Fruit fly (Drosophila melanogaster): Measurements from ENCODE around the gene Pcp.

Gene Pcp

DNA sequence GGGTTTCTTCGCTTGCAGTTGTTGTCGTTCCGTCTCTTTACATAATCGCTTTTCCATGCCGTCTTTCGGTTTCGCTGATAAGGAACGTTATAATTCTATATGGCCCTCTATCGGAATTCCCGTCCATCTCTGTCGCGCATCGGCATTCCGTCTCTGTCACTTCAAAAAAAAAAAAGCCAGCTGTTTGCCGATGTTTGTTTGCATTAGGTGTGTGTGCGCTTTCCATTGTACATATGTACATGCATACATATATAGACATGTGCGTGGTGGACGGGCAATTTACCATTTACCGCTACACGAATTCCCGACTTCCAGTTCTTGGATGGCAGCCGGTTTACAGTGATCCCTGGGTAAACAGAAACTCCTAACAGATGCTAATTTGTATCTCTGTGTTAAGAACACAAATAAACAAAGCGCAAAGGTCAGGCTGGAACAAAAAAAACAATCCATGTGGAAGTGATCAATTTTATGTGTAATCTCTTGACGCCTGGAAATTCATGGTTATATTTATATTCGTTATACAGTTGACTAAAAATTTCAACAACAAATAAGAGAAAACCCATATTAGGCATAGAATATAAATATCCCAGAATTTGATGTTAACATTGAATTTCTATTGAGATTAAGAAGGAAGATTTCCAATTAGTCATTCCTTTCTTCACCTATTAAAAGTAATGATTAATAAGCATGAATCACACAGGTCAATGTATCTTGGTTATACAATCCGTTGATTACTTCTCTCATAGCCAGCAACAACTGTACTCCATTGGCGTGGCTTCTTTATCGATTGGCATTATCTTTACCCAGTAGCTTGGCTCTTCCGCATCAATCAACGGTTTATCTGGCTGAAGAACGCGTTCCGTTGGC, 21.8 kb downstream of the Pcp start (continued):
- TF ChIP-seq Bdp1 (GFP tag; optimal IDR thresholded peaks at IDR 0.05) = peak; percentile 30
- TF ChIP-seq knrl (GFP tag; IDR thresholded peaks at IDR 0.05; ENCODE audit: partially characterized antibody) = no peak
- peak; percentile 54 for TF ChIP-seq CG8089 (GFP tag; optimal IDR thresholded peaks at IDR 0.05)
- TF ChIP-seq Hey (tag; optimal IDR thresholded peaks at IDR 0.05) = peak; percentile 30
- TF ChIP-seq CG13424 (tag; optimal IDR thresholded peaks at IDR 0.05) = peak; percentile 21
- peak; percentile 41 for TF ChIP-seq nerfin-1 (tag; optimal IDR thresholded peaks at IDR 0.05)
- no peak for TF ChIP-seq wdn (GFP tag; IDR thresholded peaks at IDR 0.05)
- peak; percentile 61 for TF ChIP-seq CG15601 (tag; optimal IDR thresholded peaks at IDR 0.05)
- peak; percentile 65; the same call in 1 of the 2 replicates for TF ChIP-seq CG10321 (GFP tag; IDR thresholded peaks at IDR 0.05)
- TF ChIP-seq repo (GFP tag; optimal IDR thresholded peaks at IDR 0.05) = no peak
- no peak for TF ChIP-seq bcd (GFP tag; optimal IDR thresholded peaks at IDR 0.05)
- TF ChIP-seq ftz-f1 (GFP tag; optimal IDR thresholded peaks at IDR 0.05) = no peak
- peak; percentile 27 for TF ChIP-seq CG7839 (tag; optimal IDR thresholded peaks at IDR 0.05)
- no peak for TF ChIP-seq Dip3 (GFP tag; optimal IDR thresholded peaks at IDR 0.05)
- no peak for TF ChIP-seq Myb (GFP tag; optimal IDR thresholded peaks at IDR 0.05)

DNA sequence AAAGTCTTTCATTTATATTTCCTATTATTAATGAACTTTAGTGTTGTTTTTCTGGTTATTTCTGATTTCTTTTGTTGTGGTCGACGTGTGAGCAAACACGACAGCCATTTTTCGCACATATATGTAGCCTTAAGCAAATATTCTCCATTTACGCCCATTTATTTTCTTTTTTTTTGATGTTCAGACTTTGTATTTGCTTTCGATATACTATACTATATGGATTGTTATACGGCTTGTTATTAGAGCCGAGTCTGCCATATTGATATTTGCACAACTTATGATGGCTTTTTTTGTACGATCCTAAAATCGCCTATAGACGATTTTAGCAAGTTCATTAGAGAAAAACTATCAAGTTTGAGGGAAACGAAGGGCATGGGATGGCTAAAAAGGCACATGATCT, 26.2 kb downstream of the Pcp start:
- TF ChIP-seq C15 (GFP tag; IDR thresholded peaks at IDR 0.05) (no peak), kah (GFP tag; optimal IDR thresholded peaks at IDR 0.05) (no peak), NK7.1 (GFP tag; optimal IDR thresholded peaks at IDR 0.05) (no peak), aop (GFP tag; IDR thresholded peaks at IDR 0.05) (no peak), caup (GFP tag; optimal IDR thresholded peaks at IDR 0.05; ENCODE audit: severe bottlenecking) (no peak), Mrtf (GFP tag; IDR thresholded peaks at IDR 0.05) (no peak), CG13894 (tag; optimal IDR thresholded peaks at IDR 0.05) (peak; percentile 38), CG7987 (GFP tag; optimal IDR thresholded peaks at IDR 0.05) (no peak), CG11247 (GFP tag; IDR thresholded peaks at IDR 0.05) (no peak), CG12659 (GFP tag; optimal IDR thresholded peaks at IDR 0.05) (peak; percentile 23), CG6175 (GFP tag; IDR thresholded peaks at IDR 0.05) (no peak), trh (GFP tag; optimal IDR thresholded peaks at IDR 0.05) (no peak), CG17802 (tag; optimal IDR thresholded peaks at IDR 0.05) (no peak), CG8924 (tag; optimal IDR thresholded peaks at IDR 0.05) (no peak), schlank (tag; optimal IDR thresholded peaks at IDR 0.05) (peak; percentile 4), dysf (GFP tag; IDR thresholded peaks at IDR 0.05) (no peak), ttk (GFP tag; IDR thresholded peaks at IDR 0.05) (no peak), Dll (GFP tag; IDR thresholded peaks at IDR 0.05; ENCODE audit: partially characterized antibody) (no peak), Ada2b (GFP tag; IDR thresholded peaks at IDR 0.05) (no peak), Doc2 (GFP tag; IDR thresholded peaks at IDR 0.05) (no peak), CG32767 (GFP tag; IDR thresholded peaks at IDR 0.05) (no peak), Dbx (GFP tag; IDR thresholded peaks at IDR 0.05) (peak; percentile 62), Usf (GFP tag; optimal IDR thresholded peaks at IDR 0.05) (no peak), Nf-YC (tag; optimal IDR thresholded peaks at IDR 0.05) (no peak), CG5245 (GFP tag; optimal IDR thresholded peaks at IDR 0.05) (no peak), CG31441 (GFP tag; IDR thresholded peaks at IDR 0.05) (no peak), gsb-n (tag; optimal IDR thresholded peaks at IDR 0.05) (no peak), YL-1 (GFP tag; optimal IDR thresholded peaks at IDR 0.05) (no peak), dm (GFP tag; optimal IDR thresholded peaks at IDR 0.05) (no peak), CG17361 (GFP tag; IDR thresholded peaks at IDR 0.05) (no peak), maf-S (GFP tag; optimal IDR thresholded peaks at IDR 0.05) (no peak), al (GFP tag; IDR thresholded peaks at IDR 0.05) (peak; percentile 28; the same call in 1 of the 2 replicates), bbx (GFP tag; IDR thresholded peaks at IDR 0.05; ENCODE audit: partially characterized antibody) (no peak), Fer3 (tag; optimal IDR thresholded peaks at IDR 0.05) (no peak), CG10321 (GFP tag; IDR thresholded peaks at IDR 0.05) (no peak)
